Worm (Caenorhabditis elegans): ENCODE results near the gene D1079.1.

DNA sequence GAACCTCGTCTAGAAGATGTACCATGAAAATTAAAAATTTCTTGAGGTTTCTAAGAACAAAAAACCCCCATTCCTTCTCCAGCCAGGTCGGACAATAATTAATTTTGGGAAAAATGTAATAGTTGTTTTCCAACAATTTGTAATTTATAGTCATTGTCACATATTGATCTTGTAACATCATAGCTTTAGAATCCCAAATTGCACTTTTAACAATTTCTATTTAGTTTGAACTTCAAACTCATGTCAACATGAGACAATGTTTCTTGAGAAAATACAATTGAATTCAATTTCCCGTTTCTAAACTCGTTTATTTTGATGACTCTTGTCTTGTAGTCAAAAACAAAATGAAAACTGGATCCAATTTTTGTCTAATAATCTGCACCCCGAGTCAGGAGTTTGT is 2.7 kb upstream of the D1079.1 start:
- TF ChIP-seq hmbx-1 (tag; optimal IDR thresholded peaks at IDR 0.05) (no peak), B0310.2 (tag; optimal IDR thresholded peaks at IDR 0.05) (no peak), hmg-4 (GFP tag; optimal IDR thresholded peaks at IDR 0.05) (no peak), ceh-36 (tag; optimal IDR thresholded peaks at IDR 0.05) (no peak), ama-1 (optimal IDR thresholded peaks at IDR 0.05) (no peak)

Measured in whole organism, early embryonic.